Worm (Caenorhabditis elegans) whole organism, L4 larva: Measurements from ENCODE around the gene nhr-246.
A peak's percentile ranks its signal among the peaks of the same experiment; 100 is the strongest.

ENCODE experiments used
- D1046.2 ChIP-seq: fragments of 200-800 bp; sonication (Bioruptor generic); IDR thresholded peaks from 2 replicates; pipeline ENCODE4 v1.3.6; 2022; ENCODE audit warnings: missing genetic modification characterization, missing compliant biosample characterization
- Y5F2A.4 ChIP-seq: fragments of 200-800 bp; sonication (Bioruptor generic); optimal IDR thresholded peaks from 2 replicates; lab custom pipeline; 2018; ENCODE audit warnings: mild to moderate bottlenecking, missing genetic modification characterization, missing compliant biosample characterization
- aha-1 ChIP-seq: fragments of 150-350 bp; peaks from one replicate; lab custom pipeline; 2014; ENCODE audit warnings: missing biosample characterization, missing genetic modification characterization
- ama-1 ChIP-seq: fragments of 150-350 bp; optimal IDR thresholded peaks from 2 replicates; lab custom pipeline; 2014; ENCODE audit warnings: inconsistent platforms, mixed read lengths
- ceh-44 ChIP-seq: fragments of 200-800 bp; sonication (Bioruptor generic); IDR thresholded peaks from 2 replicates; pipeline ENCODE4 v1.3.6; 2022; ENCODE audit warnings: missing genetic modification reagents, missing genetic modification characterization, missing compliant biosample characterization
- ces-1 ChIP-seq: fragments of 150-350 bp; sonication (generic microtip); optimal IDR thresholded peaks from 4 replicates; lab custom pipeline; 2014; ENCODE audit warnings: missing biosample characterization, missing genetic modification reagents, missing genetic modification characterization
- ctbp-1 ChIP-seq: fragments of 200-800 bp; sonication (Bioruptor generic); IDR thresholded peaks from 2 replicates; pipeline ENCODE4 v1.3.6; 2022; ENCODE audit warnings: missing genetic modification reagents, missing genetic modification characterization, missing compliant biosample characterization
- daf-12 ChIP-seq: fragments of 150-350 bp; optimal IDR thresholded peaks from 2 replicates; lab custom pipeline; 2014; ENCODE audit warnings: missing biosample characterization, missing genetic modification reagents, missing genetic modification characterization
- daf-16 ChIP-seq, 3 experiments: sonication (generic microtip); optimal IDR thresholded peaks; 2 replicates each; lab custom pipeline; 2016 to 2017; ENCODE audit warnings: missing genetic modification characterization in 3 of 3, missing genetic modification reagents in 3 of 3, mild to moderate bottlenecking in 2 of 3, missing compliant biosample characterization in 2 of 3, missing biosample characterization in 1 of 3, moderate library complexity in 1 of 3
- dmd-8 ChIP-seq: fragments of 200-800 bp; sonication (Bioruptor generic); IDR thresholded peaks from 2 replicates; pipeline ENCODE4 v1.3.6; 2022; ENCODE audit warnings: missing genetic modification characterization, missing compliant biosample characterization
- dpl-1 ChIP-seq: fragments of 150-350 bp; optimal IDR thresholded peaks from 2 replicates; lab custom pipeline; 2014; ENCODE audit warnings: missing biosample characterization, missing genetic modification reagents, missing genetic modification characterization
- fkh-10 ChIP-seq: fragments of 150-350 bp; optimal IDR thresholded peaks from 2 replicates; lab custom pipeline; 2014; ENCODE audit warnings: missing biosample characterization, missing genetic modification reagents, missing genetic modification characterization
- gei-8 ChIP-seq: fragments of 200-800 bp; sonication (Bioruptor generic); optimal IDR thresholded peaks from 2 replicates; lab custom pipeline; 2018; ENCODE audit warnings: mild to moderate bottlenecking, missing genetic modification characterization, missing compliant biosample characterization
- hlh-30 ChIP-seq: sonication (generic microtip); optimal IDR thresholded peaks from 2 replicates; lab custom pipeline; 2017; ENCODE audit warnings: antibody characterized with exemption, mild to moderate bottlenecking, missing genetic modification characterization, missing compliant biosample characterization; ENCODE audit not compliant: insufficient read depth
- lin-1 ChIP-seq: fragments of 200-800 bp; sonication (Bioruptor generic); IDR thresholded peaks from 2 replicates; pipeline ENCODE4 v1.3.6; 2022; ENCODE audit warnings: missing genetic modification reagents, missing genetic modification characterization, missing compliant biosample characterization
- lin-15B ChIP-seq: fragments of 150-350 bp; sonication (generic microtip); optimal IDR thresholded peaks from 3 replicates; lab custom pipeline; 2014; ENCODE audit warnings: missing biosample characterization, missing genetic modification characterization
- lin-39 ChIP-seq: fragments of 150-350 bp; optimal IDR thresholded peaks from 2 replicates; lab custom pipeline; 2014; ENCODE audit warnings: missing biosample characterization, missing genetic modification reagents, missing genetic modification characterization
- madf-5 ChIP-seq, 2 experiments: fragments of 200-800 bp; sonication (Bioruptor generic); IDR thresholded peaks; 2 replicates each; pipeline ENCODE4 v1.3.6; 2022; ENCODE audit warnings: missing compliant biosample characterization in 2 of 2, missing genetic modification characterization in 2 of 2
- mdt-29 ChIP-seq: fragments of 200-800 bp; sonication (Bioruptor generic); IDR thresholded peaks from 2 replicates; pipeline ENCODE4 v1.3.6; 2022; ENCODE audit warnings: missing genetic modification reagents, missing genetic modification characterization, missing compliant biosample characterization
- nhr-11 ChIP-seq: fragments of 150-350 bp; optimal IDR thresholded peaks from 2 replicates; lab custom pipeline; 2014; ENCODE audit warnings: missing biosample characterization, missing genetic modification characterization
- nhr-28 ChIP-seq: fragments of 150-350 bp; optimal IDR thresholded peaks from 2 replicates; lab custom pipeline; 2014; ENCODE audit warnings: missing biosample characterization, missing genetic modification characterization
- nhr-48 ChIP-seq: sonication (generic microtip); optimal IDR thresholded peaks from 2 replicates; lab custom pipeline; 2016; ENCODE audit warnings: mild to moderate bottlenecking, missing genetic modification characterization, missing compliant biosample characterization
- saeg-2 ChIP-seq: fragments of 200-800 bp; sonication (Bioruptor generic); IDR thresholded peaks from 2 replicates; pipeline ENCODE4 v1.3.6; 2022; ENCODE audit warnings: missing genetic modification reagents, missing genetic modification characterization, missing compliant biosample characterization
- sdz-12 ChIP-seq: fragments of 200-800 bp; sonication (Bioruptor generic); optimal IDR thresholded peaks from 2 replicates; lab custom pipeline; 2018; ENCODE audit warnings: mild to moderate bottlenecking, missing genetic modification characterization, missing compliant biosample characterization
- set-16 ChIP-seq: fragments of 200-800 bp; sonication (Bioruptor generic); IDR thresholded peaks from 2 replicates; pipeline ENCODE4 v1.3.6; 2022; ENCODE audit warnings: missing genetic modification reagents, missing genetic modification characterization, missing compliant biosample characterization
- skn-1 ChIP-seq: fragments of 150-350 bp; optimal IDR thresholded peaks from 2 replicates; lab custom pipeline; 2014; ENCODE audit warnings: missing biosample characterization, missing genetic modification characterization
- snpc-1.2 ChIP-seq: fragments of 200-800 bp; sonication (Bioruptor generic); IDR thresholded peaks from 2 replicates; pipeline ENCODE4 v1.3.6; 2022; ENCODE audit warnings: missing genetic modification reagents, missing genetic modification characterization, missing compliant biosample characterization
- spr-1 ChIP-seq: sonication (generic microtip); optimal IDR thresholded peaks from 2 replicates; lab custom pipeline; 2016; ENCODE audit warnings: mild to moderate bottlenecking, missing genetic modification characterization, missing compliant biosample characterization
- tag-97 ChIP-seq: fragments of 200-800 bp; sonication (Bioruptor generic); IDR thresholded peaks from 2 replicates; pipeline ENCODE4 v1.3.6; 2022; ENCODE audit warnings: missing genetic modification characterization, missing compliant biosample characterization
- unc-62 ChIP-seq, 3 experiments: fragments of 150-350 bp in 1 of 3; sonication (generic microtip); optimal IDR thresholded peaks in 2 of 3; peaks in 1 of 3; 1 replicate in 1 of 3; 2 replicates in 2 of 3; lab custom pipeline; 2014 to 2017; ENCODE audit warnings: missing biosample characterization in 3 of 3, missing genetic modification characterization in 3 of 3, missing genetic modification reagents in 3 of 3, missing genotype in 1 of 3
- vab-7 ChIP-seq: fragments of 200-800 bp; sonication (Bioruptor generic); IDR thresholded peaks from 2 replicates; pipeline ENCODE4 v1.3.6; 2022; ENCODE audit warnings: missing genetic modification reagents, missing genetic modification characterization, missing compliant biosample characterization
- zfp-3 ChIP-seq: fragments of 200-800 bp; sonication (Bioruptor generic); conservative IDR thresholded peaks from 2 replicates; pipeline ENCODE4 v1.3.6; 2022; ENCODE audit warnings: missing genetic modification reagents, missing genetic modification characterization, missing compliant biosample characterization
- ztf-11 ChIP-seq: fragments of 150-350 bp; optimal IDR thresholded peaks from 2 replicates; lab custom pipeline; 2014; ENCODE audit warnings: missing biosample characterization, missing genetic modification characterization

Gene nhr-246

ce11 chrV:15315827-15316527 is at the start of gene nhr-246, which contains the start of gene srt-22:
nhr-246 (plus strand) TSS chrV:15316477.
srt-22 (minus strand) TSS chrV:15315927.
- TF ChIP-seq ceh-44 (no peak), daf-16 (GFP tag; optimal IDR thresholded peaks at IDR 0.05; lab: Kevin White, UChicago) (no peak), daf-16 (tag; optimal IDR thresholded peaks at IDR 0.05; lab: Kevin White, UChicago) (peak; percentile 90)

- TF ChIP-seq D1046.2 (no peak), dmd-8 (no peak), fkh-10 (GFP tag; lab: Kevin White, UChicago) (no peak)
Observed at ce11 chrV:15267405-15267804, 48.9 kb upstream of the nhr-246 start, which contains the start of gene T10H4.13. T10H4.13 (minus strand) TSS chrV:15267505.

- TF ChIP-seq lin-39 (tag; lab: Kevin White, UChicago) (no peak), unc-62 (GFP tag; optimal IDR thresholded peaks at IDR 0.05 in 1 of 2; lab: Kevin White, UChicago) (peak in 1 of 2 experiments; percentile 56), unc-62 (tag; optimal IDR thresholded peaks at IDR 0.05; lab: Kevin White, UChicago) (no peak)
- TF ChIP-seq, all 104 proteins: peak for 1
Observed at ce11 chrV:15268302-15268701, 48.0 kb upstream of the nhr-246 start, which contains the start of gene srw-22. srw-22 (plus strand) TSS chrV:15268602.

DNA sequence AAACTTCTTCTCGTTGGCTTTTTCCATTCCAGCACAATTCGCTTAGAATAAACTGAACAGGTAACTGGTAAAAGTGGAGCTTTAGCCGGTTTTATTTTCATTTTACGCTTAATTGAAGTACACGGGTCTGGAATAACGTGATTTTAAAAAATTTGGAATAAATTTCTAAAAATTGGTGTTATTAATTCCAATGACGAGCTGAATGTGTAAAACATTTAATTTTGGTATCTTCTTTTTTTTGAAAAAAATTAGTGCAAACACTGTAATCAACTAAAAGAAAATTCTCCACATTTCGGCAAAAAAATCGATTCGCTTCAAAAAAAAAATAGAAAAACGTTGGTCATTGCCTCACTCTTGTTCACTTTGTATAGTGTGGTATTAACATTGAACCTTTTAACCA is 44.0 kb upstream of the nhr-246 start, which contains the start of gene T10H4.4:
TSS of gene T10H4.4 (minus strand) at position 101 of the 400 bp plus-strand sequence.
- TF ChIP-seq daf-12 (tag; lab: Kevin White, UChicago) (no peak), gei-8 (no peak), madf-5 (GFP tag; IDR thresholded peaks at IDR 0.05; lab: Robert Waterston, UW) (no peak), zfp-3 (GFP tag; lab: Robert Waterston, UW) (no peak), snpc-1.2 (GFP tag; lab: Robert Waterston, UW) (no peak), skn-1 (tag; lab: Kevin White, UChicago) (no peak), aha-1 (peak; percentile 65), ctbp-1 (GFP tag; lab: Robert Waterston, UW) (no peak), nhr-28 (tag; lab: Kevin White, UChicago) (no peak)

DNA sequence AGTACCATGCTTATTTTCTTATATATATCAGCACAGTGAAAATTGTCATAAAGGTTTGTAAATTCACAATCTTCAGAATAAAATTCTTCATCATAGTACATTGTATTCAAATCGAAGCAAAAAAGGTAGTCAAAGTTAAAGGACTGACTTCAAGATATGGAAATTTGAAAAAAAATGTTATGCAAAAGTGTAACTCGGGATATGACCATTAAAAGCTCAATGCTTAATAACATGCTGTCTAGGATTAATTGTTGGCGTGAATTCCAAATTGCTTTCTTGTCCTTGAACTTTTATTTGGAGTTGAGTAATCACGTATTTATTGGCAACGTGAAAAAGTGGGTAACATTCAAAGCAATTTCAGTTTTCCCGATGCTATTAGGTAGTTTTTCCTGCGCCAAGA is 41.5 kb upstream of the nhr-246 start, which contains the start of gene srw-16:
TSS of gene srw-16 (minus strand) at position 101 of the 400 bp plus-strand sequence.
- TF ChIP-seq mdt-29 (no peak), spr-1 (no peak), lin-1 (GFP tag; lab: Robert Waterston, UW) (no peak), ztf-11 (no peak), nhr-11 (tag; lab: Kevin White, UChicago) (no peak), ama-1 (lab: Kevin White, UChicago) (no peak), dpl-1 (no peak), lin-15B (tag; lab: Kevin White, UChicago) (no peak), zfp-3 (GFP tag; lab: Robert Waterston, UW) (no peak), ces-1 (GFP tag; lab: Kevin White, UChicago) (no peak), aha-1 (no peak), vab-7 (GFP tag; lab: Robert Waterston, UW) (no peak), tag-97 (GFP tag; lab: Robert Waterston, UW) (no peak), Y5F2A.4 (GFP tag; lab: Kevin White, UChicago) (no peak), saeg-2 (no peak)

ce11 chrV:15276915-15277314 is 39.4 kb upstream of the nhr-246 start, which contains the start of gene srw-17:
srw-17 (minus strand) TSS chrV:15277015.
- TF ChIP-seq nhr-48 (tag; lab: Kevin White, UChicago) (no peak), hlh-30 (tag; lab: Kevin White, UChicago) (no peak), nhr-11 (tag; lab: Kevin White, UChicago) (peak; percentile 19), set-16 (GFP tag; lab: Robert Waterston, UW) (no peak), sdz-12 (GFP tag; lab: Kevin White, UChicago) (no peak)
